Comparison of ENCODE assay signal across 1 worm cellular context in the genomic region with DNA sequence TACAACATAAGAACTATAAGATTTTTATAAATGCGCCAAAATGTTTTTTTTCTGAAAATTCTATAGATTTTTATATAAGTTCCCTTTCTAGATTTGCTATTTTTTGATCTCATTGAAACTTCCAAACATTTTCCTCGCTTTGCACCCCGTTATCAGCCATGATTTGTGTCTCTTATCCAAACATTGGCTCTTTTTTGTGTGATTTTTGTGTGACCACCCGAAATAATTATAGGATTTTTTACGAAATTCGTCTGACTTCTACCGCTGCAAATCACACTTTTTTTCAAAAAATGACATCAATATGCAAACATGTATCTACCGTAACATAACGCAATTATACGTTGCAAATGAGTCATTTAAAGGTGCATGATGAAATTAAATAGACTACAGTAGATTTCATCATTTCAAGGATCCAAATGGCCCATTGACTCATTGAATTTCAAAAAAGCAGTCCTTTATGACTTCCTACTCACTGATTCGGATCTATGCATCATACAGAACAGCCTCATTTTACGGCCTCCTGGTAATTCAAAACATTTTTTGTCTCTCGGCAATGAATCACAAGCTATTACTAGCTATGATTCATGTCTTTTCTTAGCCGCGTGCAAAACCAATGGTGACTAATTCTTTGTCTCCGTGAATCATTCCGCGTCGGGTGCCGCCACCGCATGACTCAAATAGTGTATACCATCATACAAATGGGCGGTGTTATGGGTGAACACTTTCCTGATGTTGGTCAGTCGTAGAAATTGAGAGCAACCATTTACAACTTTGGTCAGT.
A peak's percentile ranks its signal among the peaks of the same experiment; 100 is the strongest.
TF ChIP-seq lines count a peak whose summit lies in the region.

No protein-coding gene starts in this region.

TF ChIP-seq in whole organism, L4 larva, 104 proteins besides CTCF, POLR2A, EP300 and RAD21 (continued from another document):
- TF ChIP-seq egl-43 (GFP tag; IDR thresholded peaks at IDR 0.05; lab: Robert Waterston, UW) (no peak), Y48G9A.11 (GFP tag; IDR thresholded peaks at IDR 0.05; lab: Robert Waterston, UW) (no peak), nhr-25 (tag; optimal IDR thresholded peaks at IDR 0.05; lab: Kevin White, UChicago; ENCODE audit: borderline replicate concordance, insufficient read depth) (no peak), tag-97 (GFP tag; IDR thresholded peaks at IDR 0.05; lab: Robert Waterston, UW) (no peak), F44E2.7 (GFP tag; IDR thresholded peaks at IDR 0.05; lab: Robert Waterston, UW) (no peak), dmd-6 (GFP tag; IDR thresholded peaks at IDR 0.05; lab: Robert Waterston, UW) (peak; percentile 64), spr-1 (tag; optimal IDR thresholded peaks at IDR 0.05; lab: Kevin White, UChicago) (no peak), T26A8.4 (GFP tag; IDR thresholded peaks at IDR 0.05; lab: Robert Waterston, UW) (no peak), arid-1 (GFP tag; conservative IDR thresholded peaks at IDR 0.05; lab: Robert Waterston, UW) (no peak), snpc-1.2 (GFP tag; IDR thresholded peaks at IDR 0.05; lab: Robert Waterston, UW) (no peak), ceh-20 (GFP tag; IDR thresholded peaks at IDR 0.05; lab: Robert Waterston, UW) (no peak), php-3 (GFP tag; IDR thresholded peaks at IDR 0.05; lab: Robert Waterston, UW) (no peak), fos-1 (tag; optimal IDR thresholded peaks at IDR 0.05; lab: Kevin White, UChicago) (peak; percentile 44), vab-7 (GFP tag; IDR thresholded peaks at IDR 0.05; lab: Robert Waterston, UW) (no peak), saeg-2 (GFP tag; IDR thresholded peaks at IDR 0.05; lab: Robert Waterston, UW) (no peak), hmg-1.1 (GFP tag; IDR thresholded peaks at IDR 0.05; lab: Robert Waterston, UW) (no peak), mep-1 (tag; optimal IDR thresholded peaks at IDR 0.05; lab: Kevin White, UChicago) (no peak), daf-16 (GFP tag; optimal IDR thresholded peaks at IDR 0.05; lab: Kevin White, UChicago) (no peak), daf-16 (tag; optimal IDR thresholded peaks at IDR 0.05; lab: Kevin White, UChicago) (no peak), set-16 (GFP tag; IDR thresholded peaks at IDR 0.05; lab: Robert Waterston, UW) (no peak), lin-13 (GFP tag; optimal IDR thresholded peaks at IDR 0.05; lab: Kevin White, UChicago) (no peak), madf-9 (GFP tag; conservative IDR thresholded peaks at IDR 0.05; lab: Robert Waterston, UW) (no peak), ztf-7 (tag; optimal IDR thresholded peaks at IDR 0.05; lab: Kevin White, UChicago) (no peak), zag-1 (tag; optimal IDR thresholded peaks at IDR 0.05; lab: Kevin White, UChicago) (no peak), hlh-11 (tag; optimal IDR thresholded peaks at IDR 0.05; lab: Kevin White, UChicago) (peak; percentile 2), F49E8.2 (tag; optimal IDR thresholded peaks at IDR 0.05; lab: Kevin White, UChicago; ENCODE audit: borderline replicate concordance) (no peak), T20F7.1 (GFP tag; optimal IDR thresholded peaks at IDR 0.05; lab: Kevin White, UChicago) (no peak), aly-2 (tag; optimal IDR thresholded peaks at IDR 0.05; lab: Kevin White, UChicago) (no peak), lin-29 (GFP tag; IDR thresholded peaks at IDR 0.05; lab: Robert Waterston, UW) (no peak), zfp-2 (tag; optimal IDR thresholded peaks at IDR 0.05; lab: Kevin White, UChicago) (no peak), ceh-62 (tag; optimal IDR thresholded peaks at IDR 0.05; lab: Kevin White, UChicago) (no peak), nhr-76 (tag; optimal IDR thresholded peaks at IDR 0.05; lab: Kevin White, UChicago) (no peak), unc-39 (tag; optimal IDR thresholded peaks at IDR 0.05; lab: Kevin White, UChicago) (no peak), pha-4 (GFP tag; IDR thresholded peaks at IDR 0.05; lab: Robert Waterston, UW) (no peak), pha-4 (tag; optimal IDR thresholded peaks at IDR 0.05; lab: Kevin White, UChicago) (peak; percentile 5), ZK546.5 (tag; optimal IDR thresholded peaks at IDR 0.05; lab: Kevin White, UChicago) (no peak), nhr-41 (GFP tag; IDR thresholded peaks at IDR 0.05; lab: Robert Waterston, UW) (no peak), ama-1 (optimal IDR thresholded peaks at IDR 0.05; lab: Kevin White, UChicago) (no peak), lir-3 (tag; optimal IDR thresholded peaks at IDR 0.05; lab: Kevin White, UChicago) (no peak), hlh-30 (tag; optimal IDR thresholded peaks at IDR 0.05; lab: Kevin White, UChicago; ENCODE audit: insufficient read depth) (peak; percentile 38), nhr-48 (tag; optimal IDR thresholded peaks at IDR 0.05; lab: Kevin White, UChicago) (no peak), sdz-12 (GFP tag; optimal IDR thresholded peaks at IDR 0.05; lab: Kevin White, UChicago) (no peak), F26F4.8 (GFP tag; conservative IDR thresholded peaks at IDR 0.05; lab: Robert Waterston, UW) (no peak), duxl-1 (tag; optimal IDR thresholded peaks at IDR 0.05; lab: Kevin White, UChicago; ENCODE audit: poor library complexity) (peak; percentile 7), attf-4 (tag; optimal IDR thresholded peaks at IDR 0.05; lab: Kevin White, UChicago) (no peak), nhr-6 (tag; optimal IDR thresholded peaks at IDR 0.05; lab: Kevin White, UChicago) (peak; percentile 62), dmd-9 (GFP tag; IDR thresholded peaks at IDR 0.05; lab: Robert Waterston, UW) (no peak), dve-1 (tag; optimal IDR thresholded peaks at IDR 0.05; lab: Kevin White, UChicago; ENCODE audit: insufficient read depth) (peak; percentile 21), egl-27 (tag; optimal IDR thresholded peaks at IDR 0.05; lab: Kevin White, UChicago) (no peak), nhr-28 (tag; optimal IDR thresholded peaks at IDR 0.05; lab: Kevin White, UChicago) (no peak), lin-15B (tag; optimal IDR thresholded peaks at IDR 0.05; lab: Kevin White, UChicago) (no peak), nhr-77 (tag; optimal IDR thresholded peaks at IDR 0.05; lab: Kevin White, UChicago) (no peak), ztf-11 (tag; optimal IDR thresholded peaks at IDR 0.05; lab: Kevin White, UChicago) (no peak), mdl-1 (tag; optimal IDR thresholded peaks at IDR 0.05; lab: Kevin White, UChicago) (peak; percentile 35 to 37), lim-7 (GFP tag; IDR thresholded peaks at IDR 0.05; lab: Robert Waterston, UW) (no peak), pqm-1 (tag; optimal IDR thresholded peaks at IDR 0.05; lab: Kevin White, UChicago) (peak; percentile 76)
